Worm (Caenorhabditis elegans): ENCODE measurements around the gene acbp-3.

ce11 chrX:10928948-10929563 is 26.0 kb downstream of the acbp-3 start, which contains the start of gene dgn-1:
- TF ChIP-seq pha-4 (tag; optimal IDR thresholded peaks at IDR 0.05) = no peak
- no peak for TF ChIP-seq che-1 (tag; optimal IDR thresholded peaks at IDR 0.05)
- TF ChIP-seq dve-1 (tag; optimal IDR thresholded peaks at IDR 0.05) = no peak
- no peak for TF ChIP-seq ceh-34 (tag; optimal IDR thresholded peaks at IDR 0.05)
- no peak for TF ChIP-seq unc-42 (tag; optimal IDR thresholded peaks at IDR 0.05)

Data from whole organism, late embryonic.